Worm (Caenorhabditis elegans) whole organism, young adult: ENCODE measurements around the gene nhr-175.

Source experiments
- B0019.2 ChIP-seq: fragments of 200-800 bp; sonication (Bioruptor generic); conservative IDR thresholded peaks from 2 replicates; pipeline ENCODE4 v1.3.6; 2022; ENCODE audit warnings: missing genetic modification reagents, missing genetic modification characterization, missing compliant biosample characterization
- D2030.7 ChIP-seq: fragments of 200-800 bp; sonication (Bioruptor generic); IDR thresholded peaks from 2 replicates; pipeline ENCODE4 v1.3.6; 2022; ENCODE audit warnings: missing genetic modification reagents, missing genetic modification characterization, missing compliant biosample characterization
- F33H1.4 ChIP-seq: fragments of 200-800 bp; sonication (Bioruptor generic); IDR thresholded peaks from 2 replicates; pipeline ENCODE4 v1.3.6; 2022; ENCODE audit warnings: missing genetic modification reagents, missing genetic modification characterization, missing compliant biosample characterization
- F57C9.4 ChIP-seq: sonication (generic microtip); optimal IDR thresholded peaks from 2 replicates; lab custom pipeline; 2017; ENCODE audit warnings: mild to moderate bottlenecking, missing genetic modification characterization, missing compliant biosample characterization
- Y56A3A.18 ChIP-seq: fragments of 200-800 bp; sonication (Bioruptor generic); IDR thresholded peaks from 2 replicates; pipeline ENCODE4 v1.3.6; 2022; ENCODE audit warnings: missing genetic modification reagents, missing genetic modification characterization, missing compliant biosample characterization
- ZK185.1 ChIP-seq: sonication (generic microtip); optimal IDR thresholded peaks from 2 replicates; lab custom pipeline; 2016; ENCODE audit warnings: mild to moderate bottlenecking, missing genetic modification characterization, missing compliant biosample characterization; ENCODE audit not compliant: poor library complexity, severe bottlenecking
- athp-1 ChIP-seq: sonication (generic microtip); optimal IDR thresholded peaks from 2 replicates; lab custom pipeline; 2017; ENCODE audit warnings: mild to moderate bottlenecking, missing genetic modification characterization, missing compliant biosample characterization
- bed-1 ChIP-seq: fragments of 200-800 bp; sonication (Bioruptor generic); IDR thresholded peaks from 2 replicates; pipeline ENCODE4 v1.3.6; 2022; ENCODE audit warnings: missing genetic modification reagents, missing genetic modification characterization, missing compliant biosample characterization
- bed-2 ChIP-seq: fragments of 200-800 bp; sonication (Bioruptor generic); IDR thresholded peaks from 2 replicates; pipeline ENCODE4 v1.3.6; 2022; ENCODE audit warnings: missing genetic modification reagents, missing genetic modification characterization, missing compliant biosample characterization
- cebp-2 ChIP-seq: fragments of 200-800 bp; sonication (Bioruptor generic); IDR thresholded peaks from 2 replicates; pipeline ENCODE4 v1.3.6; 2022; ENCODE audit warnings: missing genetic modification characterization, missing compliant biosample characterization
- ceh-100 ChIP-seq: fragments of 200-800 bp; sonication (Bioruptor generic); IDR thresholded peaks from 2 replicates; pipeline ENCODE4 v1.3.6; 2022; ENCODE audit warnings: missing genetic modification reagents, missing genetic modification characterization, missing compliant biosample characterization
- ceh-79 ChIP-seq: sonication (generic microtip); optimal IDR thresholded peaks from 2 replicates; lab custom pipeline; 2017; ENCODE audit warnings: mild to moderate bottlenecking, missing genetic modification characterization, missing compliant biosample characterization
- die-1 ChIP-seq: sonication (generic microtip); optimal IDR thresholded peaks from 2 replicates; lab custom pipeline; 2016; ENCODE audit warnings: missing genotype, mild to moderate bottlenecking, missing genetic modification characterization, missing compliant biosample characterization
- dpff-1 ChIP-seq: sonication (generic microtip); optimal IDR thresholded peaks from 2 replicates; lab custom pipeline; 2017; ENCODE audit warnings: mild to moderate bottlenecking, missing genetic modification characterization, missing compliant biosample characterization
- egl-18 ChIP-seq: fragments of 200-800 bp; sonication (Bioruptor generic); IDR thresholded peaks from 2 replicates; pipeline ENCODE4 v1.3.6; 2022; ENCODE audit warnings: missing genetic modification reagents, missing genetic modification characterization, missing compliant biosample characterization
- egrh-3 ChIP-seq: fragments of 200-800 bp; sonication (Bioruptor generic); IDR thresholded peaks from 2 replicates; pipeline ENCODE4 v1.3.6; 2022; ENCODE audit warnings: missing genetic modification reagents, missing genetic modification characterization, missing compliant biosample characterization
- hlh-26 ChIP-seq: fragments of 200-800 bp; sonication (Bioruptor generic); conservative IDR thresholded peaks from 2 replicates; pipeline ENCODE4 v1.3.6; 2022; ENCODE audit warnings: missing genetic modification reagents, missing genetic modification characterization, missing compliant biosample characterization
- hrde-1 ChIP-seq: sonication (generic microtip); optimal IDR thresholded peaks from 2 replicates; lab custom pipeline; 2016; ENCODE audit warnings: missing genetic modification characterization, mild to moderate bottlenecking, missing compliant biosample characterization, moderate library complexity, missing genotype, missing genetic modification reagents, borderline replicate concordance
- lsl-1 ChIP-seq: fragments of 200-800 bp; sonication (Bioruptor generic); optimal IDR thresholded peaks from 2 replicates; lab custom pipeline; 2018; ENCODE audit warnings: mild to moderate bottlenecking, missing genetic modification characterization, moderate library complexity, missing compliant biosample characterization
- madf-6 ChIP-seq: fragments of 200-800 bp; sonication (Bioruptor generic); IDR thresholded peaks from 2 replicates; pipeline ENCODE4 v1.3.6; 2022; ENCODE audit warnings: missing genetic modification reagents, missing genetic modification characterization, missing compliant biosample characterization
- mel-28 ChIP-seq: sonication (generic microtip); optimal IDR thresholded peaks from 2 replicates; lab custom pipeline; 2016; ENCODE audit warnings: borderline replicate concordance, mild to moderate bottlenecking, missing genetic modification characterization, missing compliant biosample characterization
- mxl-1 ChIP-seq: sonication (generic microtip); optimal IDR thresholded peaks from 2 replicates; lab custom pipeline; 2016; ENCODE audit warnings: missing genetic modification characterization, missing compliant biosample characterization
- nfyb-1 ChIP-seq: fragments of 200-800 bp; sonication (Bioruptor generic); IDR thresholded peaks from 2 replicates; pipeline ENCODE4 v1.3.6; 2022; ENCODE audit warnings: missing genetic modification reagents, missing genetic modification characterization, missing compliant biosample characterization
- pha-4 ChIP-seq: fragments of 150-350 bp; sonication (generic microtip); optimal IDR thresholded peaks from 2 replicates; lab custom pipeline; 2014; ENCODE audit warnings: missing biosample characterization, missing genetic modification reagents, missing genetic modification characterization
- sdz-38 ChIP-seq: sonication (generic microtip); optimal IDR thresholded peaks from 2 replicates; lab custom pipeline; 2016; ENCODE audit warnings: missing genotype, missing genetic modification characterization, missing compliant biosample characterization
- snpc-4 ChIP-seq, 5 experiments: fragments of 150-350 bp in 1 of 5; sonication (generic microtip) in 4 of 5; optimal IDR thresholded peaks; 2 replicates each; lab custom pipeline; 2014 to 2018; ENCODE audit warnings: missing genetic modification characterization in 5 of 5, missing biosample characterization in 3 of 5, antibody characterized with exemption in 2 of 5, mild to moderate bottlenecking in 2 of 5, missing compliant biosample characterization in 2 of 5, missing genotype in 2 of 5, moderate library complexity in 2 of 5, missing genetic modification reagents in 1 of 5
- tbp1 ChIP-seq: fragments of 200-800 bp; sonication (Bioruptor generic); optimal IDR thresholded peaks from 2 replicates; lab custom pipeline; 2018; ENCODE audit warnings: mild to moderate bottlenecking, missing genetic modification characterization, missing compliant biosample characterization
- tbx-9 ChIP-seq: sonication (generic microtip); optimal IDR thresholded peaks from 2 replicates; lab custom pipeline; 2016; ENCODE audit warnings: borderline replicate concordance, missing genetic modification characterization, inconsistent platforms, missing compliant biosample characterization
- tlf-1 ChIP-seq: fragments of 200-800 bp; sonication (Bioruptor generic); optimal IDR thresholded peaks from 2 replicates; lab custom pipeline; 2018; ENCODE audit warnings: mild to moderate bottlenecking, missing genetic modification characterization, missing compliant biosample characterization
- unc-130 ChIP-seq: sonication (generic microtip); optimal IDR thresholded peaks from 2 replicates; lab custom pipeline; 2016; ENCODE audit warnings: missing genetic modification reagents, missing genetic modification characterization, missing compliant biosample characterization
- ztf-22 ChIP-seq: fragments of 200-800 bp; sonication (Bioruptor generic); optimal IDR thresholded peaks from 2 replicates; lab custom pipeline; 2018; ENCODE audit warnings: mild to moderate bottlenecking, missing genetic modification characterization, moderate library complexity, missing compliant biosample characterization
- ztf-26 ChIP-seq: sonication (generic microtip); optimal IDR thresholded peaks from 2 replicates; lab custom pipeline; 2017; ENCODE audit warnings: missing genetic modification characterization, missing compliant biosample characterization
- ztf-3 ChIP-seq: fragments of 200-800 bp; sonication (Bioruptor generic); optimal IDR thresholded peaks from 2 replicates; lab custom pipeline; 2018; ENCODE audit warnings: mild to moderate bottlenecking, missing genetic modification characterization, missing compliant biosample characterization

The nhr-175 gene

ce11 chrV:13848379-13848778 is 18.1 kb upstream of the nhr-175 start, which contains the start of gene srx-133:
TSS of gene srx-133 (plus strand) at chrV:13848679.
- no peak for TF ChIP-seq mel-28
- TF ChIP-seq bed-2 (GFP tag; lab: Robert Waterston, UW): no peak
- TF ChIP-seq ZK185.1 (tag; lab: Kevin White, UChicago): no peak
- no peak for TF ChIP-seq cebp-2 (GFP tag; lab: Robert Waterston, UW)
- TF ChIP-seq sdz-38 (tag; lab: Kevin White, UChicago): no peak
- no peak for TF ChIP-seq ceh-79 (tag; lab: Kevin White, UChicago)
- no peak for TF ChIP-seq pha-4
- no peak for TF ChIP-seq tbp1 (GFP tag; lab: Kevin White, UChicago)
- no peak for TF ChIP-seq lsl-1 (GFP tag; lab: Kevin White, UChicago)
- no peak for TF ChIP-seq ztf-26 (tag; lab: Kevin White, UChicago)
- no peak for TF ChIP-seq athp-1
- TF ChIP-seq dpff-1 (tag; lab: Kevin White, UChicago): no peak
- TF ChIP-seq F57C9.4: no peak
- no peak for TF ChIP-seq egrh-3
- no peak for TF ChIP-seq D2030.7 (GFP tag; lab: Robert Waterston, UW)
- TF ChIP-seq, all 124 proteins: peak for 0

ce11 chrV:13850170-13850569 is 16.3 kb upstream of the nhr-175 start, which contains the start of gene hpx-2:
TSS of gene hpx-2 (plus strand) at chrV:13850470.
- TF ChIP-seq cebp-2 (GFP tag; lab: Robert Waterston, UW): no peak
- no peak for TF ChIP-seq Y56A3A.18
- TF ChIP-seq tlf-1 (GFP tag; lab: Kevin White, UChicago): no peak
- no peak for TF ChIP-seq tbx-9 (tag; lab: Kevin White, UChicago)
- no peak for TF ChIP-seq hrde-1 (tag; lab: Kevin White, UChicago)
- no peak for TF ChIP-seq nfyb-1 (GFP tag; lab: Robert Waterston, UW)
- no peak for TF ChIP-seq bed-1 (GFP tag; lab: Robert Waterston, UW)
- no peak for TF ChIP-seq unc-130 (GFP tag; lab: Kevin White, UChicago)
- no peak for TF ChIP-seq ceh-79 (tag; lab: Kevin White, UChicago)
- no peak for TF ChIP-seq snpc-4 (GFP tag; optimal IDR thresholded peaks at IDR 0.05; lab: Kevin White, UChicago)
- no peak for TF ChIP-seq snpc-4 (tag; optimal IDR thresholded peaks at IDR 0.05; lab: Kevin White, UChicago)
- TF ChIP-seq lsl-1 (GFP tag; lab: Kevin White, UChicago): no peak

- TF ChIP-seq tbp1 (GFP tag; lab: Kevin White, UChicago) (no peak), snpc-4 (GFP tag; optimal IDR thresholded peaks at IDR 0.05; lab: Kevin White, UChicago) (no peak), snpc-4 (tag; optimal IDR thresholded peaks at IDR 0.05; lab: Kevin White, UChicago) (no peak), B0019.2 (GFP tag; lab: Robert Waterston, UW) (no peak), madf-6 (GFP tag; lab: Robert Waterston, UW) (no peak), hlh-26 (GFP tag; lab: Robert Waterston, UW) (no peak), ztf-3 (GFP tag; lab: Kevin White, UChicago) (no peak), ztf-22 (GFP tag; lab: Kevin White, UChicago) (no peak)
- TF ChIP-seq, all 124 proteins: peak for 0
Measured at ce11 chrV:13854306-13854705, 12.2 kb upstream of the nhr-175 start, which contains the start of gene ttr-21. TSS of gene ttr-21 (minus strand) at chrV:13854405.

ce11 chrV:13856376-13856775 is 10.1 kb upstream of the nhr-175 start, which contains the start of gene srx-134:
TSS of gene srx-134 (minus strand) at chrV:13856476.
- TF ChIP-seq mxl-1: no peak
- TF ChIP-seq die-1 (tag; lab: Kevin White, UChicago): no peak

ce11 chrV:13857132-13857531 is 9.4 kb upstream of the nhr-175 start, which contains the start of gene srx-136:
TSS of gene srx-136 (plus strand) at chrV:13857432.
- TF ChIP-seq F33H1.4 (no peak), tbx-9 (tag; lab: Kevin White, UChicago) (no peak), ceh-100 (GFP tag; lab: Robert Waterston, UW) (no peak), egl-18 (GFP tag; lab: Robert Waterston, UW) (no peak)
